Fruit fly (Drosophila melanogaster) whole organism, embryonic: ENCODE measurements around the gene CG4660.

Experiments used
- Abd-B ChIP-seq: fragments of 200-800 bp; sonication (Bioruptor generic); optimal IDR thresholded peaks from 2 replicates; lab custom pipeline; 2018; ENCODE audit warnings: missing biosample characterization, mild to moderate bottlenecking, missing genetic modification characterization, moderate library complexity
- Ada2b ChIP-seq: fragments of 200-800 bp; sonication (Bioruptor generic); IDR thresholded peaks from 2 replicates; pipeline ENCODE4 v1.3.6; 2022; ENCODE audit warnings: missing biosample characterization, missing genetic modification characterization
- Atf6 ChIP-seq: fragments of 200-800 bp; sonication (Bioruptor generic); IDR thresholded peaks from 2 replicates; pipeline ENCODE4 v1.3.6; 2022; ENCODE audit warnings: missing biosample characterization, missing genetic modification characterization
- Bteb2 ChIP-seq: fragments of 200-800 bp; sonication (Bioruptor generic); optimal IDR thresholded peaks from 2 replicates; lab custom pipeline; 2016; ENCODE audit warnings: missing biosample characterization, missing genetic modification characterization
- CG10565 ChIP-seq: fragments of 200-800 bp; sonication (Bioruptor generic); optimal IDR thresholded peaks from 3 replicates; lab custom pipeline; 2016; ENCODE audit warnings: missing biosample characterization, mild to moderate bottlenecking, missing genetic modification characterization
- CG11560 ChIP-seq: fragments of 200-800 bp; sonication (Bioruptor generic); IDR thresholded peaks from 3 replicates; pipeline ENCODE4 v1.3.6; 2022; ENCODE audit warnings: missing biosample characterization, missing genetic modification characterization
- CG15011 ChIP-seq: fragments of 200-800 bp; sonication (Bioruptor generic); optimal IDR thresholded peaks from 3 replicates; lab custom pipeline; 2018; ENCODE audit warnings: missing biosample characterization, mild to moderate bottlenecking, missing genetic modification characterization
- CG1529 ChIP-seq: fragments of 200-800 bp; sonication (Bioruptor generic); optimal IDR thresholded peaks from 3 replicates; lab custom pipeline; 2018; ENCODE audit warnings: missing biosample characterization, missing genetic modification characterization
- CG15514 ChIP-seq: fragments of 200-800 bp; sonication (Bioruptor generic); optimal IDR thresholded peaks from 3 replicates; lab custom pipeline; 2017; ENCODE audit warnings: missing biosample characterization, missing genetic modification characterization, mild to moderate bottlenecking, moderate library complexity, missing genetic modification reagents
- CG16813 ChIP-seq: fragments of 200-800 bp; sonication (Bioruptor generic); IDR thresholded peaks from 3 replicates; pipeline ENCODE4 v1.3.6; 2022; ENCODE audit warnings: missing biosample characterization, missing genetic modification characterization; ENCODE audit not compliant: partially characterized antibody
- CG17568 ChIP-seq: fragments of 200-800 bp; sonication (Bioruptor generic); optimal IDR thresholded peaks from 2 replicates; lab custom pipeline; 2018; ENCODE audit warnings: missing biosample characterization, mild to moderate bottlenecking, missing genetic modification characterization, moderate library complexity
- CG1832 ChIP-seq: fragments of 200-800 bp; sonication (Bioruptor generic); optimal IDR thresholded peaks from 2 replicates; lab custom pipeline; 2017; ENCODE audit warnings: missing biosample characterization, mild to moderate bottlenecking, missing genetic modification characterization, inconsistent platforms
- CG3065 ChIP-seq: fragments of 200-800 bp; sonication (Bioruptor generic); optimal IDR thresholded peaks from 2 replicates; lab custom pipeline; 2016; ENCODE audit warnings: missing biosample characterization, missing genetic modification characterization
- CG33213 ChIP-seq: fragments of 200-800 bp; sonication (Bioruptor generic); optimal IDR thresholded peaks from 3 replicates; lab custom pipeline; 2016; ENCODE audit warnings: missing biosample characterization, missing genetic modification characterization
- CG4424 ChIP-seq: fragments of 200-800 bp; sonication (Bioruptor generic); optimal IDR thresholded peaks from 3 replicates; lab custom pipeline; 2016; ENCODE audit warnings: missing biosample characterization, missing genetic modification characterization
- CG5180 ChIP-seq: fragments of 200-800 bp; sonication (Bioruptor generic); optimal IDR thresholded peaks from 3 replicates; lab custom pipeline; 2017; ENCODE audit warnings: missing biosample characterization, missing genetic modification characterization, mild to moderate bottlenecking, moderate library complexity, missing genetic modification reagents
- CG5245 ChIP-seq: fragments of 200-800 bp; sonication (Bioruptor generic); optimal IDR thresholded peaks from 3 replicates; lab custom pipeline; 2016; ENCODE audit warnings: missing biosample characterization, missing genetic modification characterization
- CG7786 ChIP-seq: fragments of 200-800 bp; sonication (Bioruptor generic); optimal IDR thresholded peaks from 2 replicates; lab custom pipeline; 2016; ENCODE audit warnings: missing biosample characterization, missing genetic modification characterization
- CG7839 ChIP-seq: fragments of 200-800 bp; sonication (Bioruptor generic); optimal IDR thresholded peaks from 3 replicates; lab custom pipeline; 2018; ENCODE audit warnings: missing biosample characterization, mild to moderate bottlenecking, missing genetic modification characterization, moderate library complexity
- CG8290 ChIP-seq, 3 experiments: fragments of 200-800 bp; sonication (Bioruptor generic); optimal IDR thresholded peaks; 2 replicates each; lab custom pipeline; 2016 to 2019; ENCODE audit warnings: missing biosample characterization in 3 of 3, missing genetic modification characterization in 3 of 3, mild to moderate bottlenecking in 2 of 3, moderate library complexity in 1 of 3
- CG8944 ChIP-seq: fragments of 200-800 bp; sonication (Bioruptor generic); optimal IDR thresholded peaks from 3 replicates; lab custom pipeline; 2016; ENCODE audit warnings: missing biosample characterization, missing genetic modification characterization
- D ChIP-seq, 2 experiments: fragments of 200-800 bp in 1 of 2; fragments of >200 bp in 1 of 2; sonication (Bioruptor generic) in 1 of 2; optimal IDR thresholded peaks; 2 replicates in 1 of 2; 3 replicates in 1 of 2; lab custom pipeline; 2017; ENCODE audit warnings: mild to moderate bottlenecking in 1 of 2, missing biosample characterization in 1 of 2, missing genetic modification characterization in 1 of 2, missing genetic modification reagents in 1 of 2
- Dp ChIP-seq: fragments of 200-800 bp; sonication (Bioruptor generic); optimal IDR thresholded peaks from 2 replicates; lab custom pipeline; 2018; ENCODE audit warnings: missing biosample characterization, mild to moderate bottlenecking, missing genetic modification characterization, moderate library complexity
- Ets65A ChIP-seq: fragments of 200-800 bp; sonication (Bioruptor generic); peaks from one replicate; lab custom pipeline; 2016; ENCODE audit warnings: missing biosample characterization, missing genetic modification characterization
- HmgZ ChIP-seq: fragments of 200-800 bp; sonication (Bioruptor generic); optimal IDR thresholded peaks from 2 replicates; lab custom pipeline; 2018; ENCODE audit warnings: missing biosample characterization, mild to moderate bottlenecking, missing genetic modification characterization
- MBD-R2 ChIP-seq: fragments of 200-800 bp; sonication (Bioruptor generic); IDR thresholded peaks from 2 replicates; pipeline ENCODE4 v1.3.6; 2022; ENCODE audit warnings: missing biosample characterization, missing genetic modification characterization
- Mad ChIP-seq: fragments of 200-800 bp; sonication (Bioruptor generic); optimal IDR thresholded peaks from 2 replicates; lab custom pipeline; 2016; ENCODE audit warnings: missing biosample characterization, missing genetic modification characterization
- Taf1 ChIP-seq: fragments of 200-800 bp; sonication (Bioruptor generic); IDR thresholded peaks from 2 replicates; pipeline ENCODE4 v1.3.6; 2022; ENCODE audit warnings: missing biosample characterization, missing genetic modification characterization
- YL-1 ChIP-seq: fragments of 200-800 bp; sonication (Bioruptor generic); optimal IDR thresholded peaks from 3 replicates; lab custom pipeline; 2017; ENCODE audit warnings: missing biosample characterization, mild to moderate bottlenecking, missing genetic modification characterization
- ab ChIP-seq: fragments of 200-800 bp; sonication (Bioruptor generic); optimal IDR thresholded peaks from 2 replicates; lab custom pipeline; 2016; ENCODE audit warnings: missing biosample characterization, missing genetic modification characterization
- ac ChIP-seq: fragments of 200-800 bp; sonication (Bioruptor generic); optimal IDR thresholded peaks from 3 replicates; lab custom pipeline; 2017; ENCODE audit warnings: missing biosample characterization, mild to moderate bottlenecking, missing genetic modification characterization
- cas ChIP-seq: fragments of 200-800 bp; sonication (Bioruptor generic); IDR thresholded peaks from 2 replicates; pipeline ENCODE4 v1.3.6; 2022; ENCODE audit warnings: missing biosample characterization, missing genetic modification characterization
- crol ChIP-seq: fragments of 200-800 bp; sonication (Bioruptor generic); IDR thresholded peaks from 2 replicates; pipeline ENCODE4 v1.3.6; 2022; ENCODE audit warnings: missing biosample characterization, missing genetic modification characterization
- cwo ChIP-seq: fragments of 200-800 bp; sonication (Bioruptor generic); optimal IDR thresholded peaks from 3 replicates; lab custom pipeline; 2017; ENCODE audit warnings: missing biosample characterization, missing genetic modification characterization, mild to moderate bottlenecking, moderate library complexity, missing genetic modification reagents
- gfzf ChIP-seq: fragments of 200-800 bp; sonication (Bioruptor generic); optimal IDR thresholded peaks from 2 replicates; lab custom pipeline; 2016; ENCODE audit warnings: missing biosample characterization, mild to moderate bottlenecking, missing genetic modification characterization, moderate library complexity
- jigr1 ChIP-seq: fragments of 200-800 bp; sonication (Bioruptor generic); IDR thresholded peaks from 3 replicates; pipeline ENCODE4 v1.3.6; 2022; ENCODE audit warnings: missing biosample characterization, missing genetic modification characterization
- kah ChIP-seq: fragments of 200-800 bp; sonication (Bioruptor generic); optimal IDR thresholded peaks from 2 replicates; lab custom pipeline; 2018; ENCODE audit warnings: missing biosample characterization, mild to moderate bottlenecking, missing genetic modification characterization
- lmd ChIP-seq: fragments of 200-800 bp; sonication (Bioruptor generic); IDR thresholded peaks from 2 replicates; pipeline ENCODE4 v1.3.6; 2022; ENCODE audit warnings: missing biosample characterization, missing genetic modification characterization
- nerfin-2 ChIP-seq: fragments of 200-800 bp; sonication (Bioruptor generic); IDR thresholded peaks from 2 replicates; pipeline ENCODE4 v1.3.6; 2022; ENCODE audit warnings: missing biosample characterization, missing genetic modification characterization; ENCODE audit not compliant: partially characterized antibody
- pan ChIP-seq, 4 experiments: fragments of >200 bp in 3 of 4; fragments of 200-800 bp in 1 of 4; sonication (Bioruptor generic) in 1 of 4; optimal IDR thresholded peaks in 3 of 4; IDR thresholded peaks in 1 of 4; 2 replicates each; pipeline versions ENCODE4 v1.3.6 to Lab custom; 2017 to 2022; ENCODE audit warnings: missing biosample characterization in 2 of 4, missing genetic modification characterization in 2 of 4, mixed read lengths in 1 of 4
- repo ChIP-seq: fragments of 200-800 bp; sonication (Bioruptor generic); optimal IDR thresholded peaks from 2 replicates; lab custom pipeline; 2016; ENCODE audit warnings: missing biosample characterization, missing genetic modification characterization
- wor ChIP-seq: fragments of 200-800 bp; sonication (Bioruptor generic); IDR thresholded peaks from 2 replicates; pipeline ENCODE4 v1.3.6; 2022; ENCODE audit warnings: missing biosample characterization, missing genetic modification characterization

Gene CG4660

dm6 chrX:6031692-6032091, 49.5 kb downstream of the CG4660 start (continued):
- TF ChIP-seq CG1832: no peak
- TF ChIP-seq Dp (GFP tag; lab: Kevin White, UChicago): no peak
- TF ChIP-seq Ada2b: peak; percentile 70
- TF ChIP-seq CG15514: peak; percentile 55
- TF ChIP-seq D (optimal IDR thresholded peaks at IDR 0.05; lab: Kevin White, UChicago): no peak
- TF ChIP-seq D (GFP tag; optimal IDR thresholded peaks at IDR 0.05; lab: Kevin White, UChicago): peak; percentile 85
- peak; percentile 82 for TF ChIP-seq CG4424 (GFP tag; lab: Kevin White, UChicago)
- TF ChIP-seq kah (GFP tag; lab: Kevin White, UChicago): peak; percentile 59
- peak; percentile 46 for TF ChIP-seq Abd-B
- peak; percentile 67 for TF ChIP-seq CG5180 (GFP tag; lab: Kevin White, UChicago)
- TF ChIP-seq CG10565: no peak
- TF ChIP-seq CG11560 (tag; lab: Robert Waterston, UW): 0 out of 3 replicates have a peak, but pooled peaks have one; percentile 59
- TF ChIP-seq CG17568 (GFP tag; lab: Kevin White, UChicago): peak; percentile 43
- peak; percentile 66 for TF ChIP-seq repo (GFP tag; lab: Kevin White, UChicago)
- peak; percentile 60 for TF ChIP-seq cwo (GFP tag; lab: Kevin White, UChicago)
- peak; percentile 40; the same call in 1 of the 2 replicates for TF ChIP-seq MBD-R2
- peak; percentile 65 for TF ChIP-seq CG1529 (GFP tag; lab: Kevin White, UChicago)
- TF ChIP-seq ab: peak; percentile 41
- TF ChIP-seq wor: peak; percentile 56
- TF ChIP-seq crol (GFP tag; lab: Robert Waterston, UW): peak; percentile 75
- TF ChIP-seq CG3065 (GFP tag; lab: Kevin White, UChicago): no peak
- TF ChIP-seq CG5245 (GFP tag; lab: Kevin White, UChicago): peak; percentile 77
- TF ChIP-seq Atf6 (GFP tag; lab: Robert Waterston, UW): peak; percentile 60
- TF ChIP-seq Mad (GFP tag; lab: Kevin White, UChicago): peak; percentile 44
- peak; percentile 42 for TF ChIP-seq CG15011
- TF ChIP-seq CG7786 (GFP tag; lab: Kevin White, UChicago): peak; percentile 66
- TF ChIP-seq YL-1: no peak
- 0 out of 2 replicates have a peak, but pooled peaks have one; percentile 27 for TF ChIP-seq Taf1 (GFP tag; lab: Robert Waterston, UW)
- no peak for TF ChIP-seq nerfin-2
- TF ChIP-seq jigr1 (GFP tag; lab: Robert Waterston, UW): 0 out of 3 replicates have a peak, but pooled peaks have one; percentile 17
- TF ChIP-seq CG33213 (GFP tag; lab: Kevin White, UChicago): peak; percentile 53
- no peak for TF ChIP-seq pan (optimal IDR thresholded peaks at IDR 0.05; lab: Kevin White, UChicago)
- peak in 1 of 2 experiments; percentile 82 for TF ChIP-seq pan (GFP tag; optimal IDR thresholded peaks at IDR 0.05 in 1 of 2, IDR thresholded peaks at IDR 0.05 in 1 of 2)
- no peak for TF ChIP-seq cas
- TF ChIP-seq lmd (GFP tag; lab: Robert Waterston, UW): peak; percentile 73
- no peak for TF ChIP-seq gfzf (GFP tag; lab: Kevin White, UChicago)
- peak; percentile 65 for TF ChIP-seq CG8944 (GFP tag; lab: Kevin White, UChicago)
- TF ChIP-seq ac (GFP tag; lab: Kevin White, UChicago): peak; percentile 63
- peak; percentile 51 for TF ChIP-seq Bteb2 (GFP tag; lab: Kevin White, UChicago)
- peak; percentile 68 for TF ChIP-seq HmgZ (tag; lab: Kevin White, UChicago)

DNA sequence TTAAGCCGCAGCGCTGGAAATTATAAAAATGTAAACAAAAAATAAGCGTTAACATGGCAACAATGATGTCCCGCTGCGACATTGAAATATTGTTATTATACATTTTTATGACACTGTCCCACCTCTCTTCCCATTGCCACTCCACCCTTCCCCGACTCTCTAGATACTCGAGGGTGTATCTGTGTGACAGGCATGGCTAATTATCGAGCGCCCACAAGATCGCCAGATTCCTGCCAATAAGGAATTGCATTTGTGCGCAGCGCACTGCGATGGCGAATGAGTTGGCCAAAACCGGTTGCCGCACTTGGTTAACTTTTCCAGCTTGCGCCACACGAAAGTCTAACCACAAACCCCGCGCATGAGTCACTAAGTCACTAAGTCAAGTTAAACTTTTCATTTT, 50.6 kb downstream of the CG4660 start:
- TF ChIP-seq crol (GFP tag; lab: Robert Waterston, UW) (0 out of 2 replicates have a peak, but pooled peaks have one; percentile 9), CG7839 (no peak), CG8290 (GFP tag; optimal IDR thresholded peaks at IDR 0.05; lab: Kevin White, UChicago) (no peak), CG8290 (tag; optimal IDR thresholded peaks at IDR 0.05; lab: Kevin White, UChicago) (no peak), Ets65A (GFP tag; lab: Kevin White, UChicago) (peak; percentile 43), CG16813 (GFP tag; lab: Robert Waterston, UW) (no peak)
